Fruit fly (Drosophila melanogaster): Measurements from ENCODE around the gene TTLL4B.

The TTLL4B gene

dm6 chr2L:3852120-3852519, 10.3 kb upstream of the TTLL4B start:
- TF ChIP-seq pad (GFP tag; optimal IDR thresholded peaks at IDR 0.05), result no peak
- TF ChIP-seq toe (GFP tag; optimal IDR thresholded peaks at IDR 0.05), result no peak
- TF ChIP-seq CG7045 (GFP tag; optimal IDR thresholded peaks at IDR 0.05), result no peak
- TF ChIP-seq tj (GFP tag; optimal IDR thresholded peaks at IDR 0.05), result no peak
- no peak for TF ChIP-seq CG5204 (GFP tag; optimal IDR thresholded peaks at IDR 0.05)
- TF ChIP-seq Clk (GFP tag; optimal IDR thresholded peaks at IDR 0.05), result no peak
- TF ChIP-seq kay (GFP tag; ENCODE audit: borderline replicate concordance), result no peak
- TF ChIP-seq CG11617 (GFP tag; optimal IDR thresholded peaks at IDR 0.05), result no peak
- TF ChIP-seq Crg-1 (GFP tag; optimal IDR thresholded peaks at IDR 0.05), result no peak
- no peak for TF ChIP-seq CG33017 (tag; optimal IDR thresholded peaks at IDR 0.05)
- no peak for TF ChIP-seq Hr96 (GFP tag; optimal IDR thresholded peaks at IDR 0.05)
- TF ChIP-seq CG1620 (GFP tag; optimal IDR thresholded peaks at IDR 0.05), result no peak
- no peak for TF ChIP-seq cnc (optimal IDR thresholded peaks at IDR 0.05)
- no peak for TF ChIP-seq CG12768 (GFP tag; optimal IDR thresholded peaks at IDR 0.05)
- no peak for TF ChIP-seq CG14711 (tag; optimal IDR thresholded peaks at IDR 0.05)
- TF ChIP-seq cic (GFP tag; optimal IDR thresholded peaks at IDR 0.05), result no peak
- TF ChIP-seq ovo (GFP tag; optimal IDR thresholded peaks at IDR 0.05), result no peak
- TF ChIP-seq Mnt (GFP tag; optimal IDR thresholded peaks at IDR 0.05), result no peak

- TF ChIP-seq Clk (GFP tag; optimal IDR thresholded peaks at IDR 0.05) (no peak), CG1620 (GFP tag; optimal IDR thresholded peaks at IDR 0.05) (no peak), CG7045 (GFP tag; optimal IDR thresholded peaks at IDR 0.05) (no peak), CG12768 (GFP tag; optimal IDR thresholded peaks at IDR 0.05) (no peak), cnc (optimal IDR thresholded peaks at IDR 0.05) (no peak), CG11617 (GFP tag; optimal IDR thresholded peaks at IDR 0.05) (no peak), pad (GFP tag; optimal IDR thresholded peaks at IDR 0.05) (no peak), CG14711 (tag; optimal IDR thresholded peaks at IDR 0.05) (no peak)
Measured at dm6 chr2L:3853507-3854030, 8.9 kb upstream of the TTLL4B start.

- TF ChIP-seq ovo (GFP tag; optimal IDR thresholded peaks at IDR 0.05) (no peak), CG7101 (tag; optimal IDR thresholded peaks at IDR 0.05) (no peak), Clk (GFP tag; optimal IDR thresholded peaks at IDR 0.05) (no peak), pad (GFP tag; optimal IDR thresholded peaks at IDR 0.05) (no peak), kay (GFP tag; ENCODE audit: borderline replicate concordance) (no peak), tj (GFP tag; optimal IDR thresholded peaks at IDR 0.05) (no peak), toe (GFP tag; optimal IDR thresholded peaks at IDR 0.05) (no peak), CG7045 (GFP tag; optimal IDR thresholded peaks at IDR 0.05) (no peak)
Measured at dm6 chr2L:3855528-3856189, 6.8 kb upstream of the TTLL4B start.

dm6 chr2L:3856372-3856771, 6.1 kb upstream of the TTLL4B start:
- TF ChIP-seq CG33017 (tag; optimal IDR thresholded peaks at IDR 0.05), result no peak
- no peak for TF ChIP-seq Mnt (GFP tag; optimal IDR thresholded peaks at IDR 0.05)
- no peak for TF ChIP-seq CG7045 (GFP tag; optimal IDR thresholded peaks at IDR 0.05)
- TF ChIP-seq ovo (GFP tag; optimal IDR thresholded peaks at IDR 0.05), result no peak
- no peak for TF ChIP-seq CG14711 (tag; optimal IDR thresholded peaks at IDR 0.05)
- TF ChIP-seq CG12768 (GFP tag; optimal IDR thresholded peaks at IDR 0.05), result no peak
- no peak for TF ChIP-seq Crg-1 (GFP tag; optimal IDR thresholded peaks at IDR 0.05)
- no peak for TF ChIP-seq CG7101 (tag; optimal IDR thresholded peaks at IDR 0.05)
- TF ChIP-seq Hr96 (GFP tag; optimal IDR thresholded peaks at IDR 0.05), result no peak
- no peak for TF ChIP-seq Clk (GFP tag; optimal IDR thresholded peaks at IDR 0.05)
- no peak for TF ChIP-seq toe (GFP tag; optimal IDR thresholded peaks at IDR 0.05)
- no peak for TF ChIP-seq cnc (optimal IDR thresholded peaks at IDR 0.05)

- TF ChIP-seq CG33017 (tag; optimal IDR thresholded peaks at IDR 0.05), result no peak
- no peak for TF ChIP-seq CG1620 (GFP tag; optimal IDR thresholded peaks at IDR 0.05)
- no peak for TF ChIP-seq Hr96 (GFP tag; optimal IDR thresholded peaks at IDR 0.05)
- TF ChIP-seq CG7101 (tag; optimal IDR thresholded peaks at IDR 0.05), result no peak
- no peak for TF ChIP-seq cic (GFP tag; optimal IDR thresholded peaks at IDR 0.05)
- no peak for TF ChIP-seq Crg-1 (GFP tag; optimal IDR thresholded peaks at IDR 0.05)
- no peak for TF ChIP-seq cnc (optimal IDR thresholded peaks at IDR 0.05)
Measured at dm6 chr2L:3858118-3858517, 4.3 kb upstream of the TTLL4B start.

dm6 chr2L:3861388-3861787, 1.1 kb upstream of the TTLL4B start:
- TF ChIP-seq cic (GFP tag; optimal IDR thresholded peaks at IDR 0.05) (no peak), CG7045 (GFP tag; optimal IDR thresholded peaks at IDR 0.05) (no peak), CG14711 (tag; optimal IDR thresholded peaks at IDR 0.05) (no peak), cnc (optimal IDR thresholded peaks at IDR 0.05) (no peak), CG5204 (GFP tag; optimal IDR thresholded peaks at IDR 0.05) (no peak), ovo (GFP tag; optimal IDR thresholded peaks at IDR 0.05) (no peak)

dm6 chr2L:3867474-3868082, 5.1 kb downstream of the TTLL4B start, which contains the start of gene Cep97:
Gene Cep97, plus strand, starts transcription at chr2L:3867697.
- TF ChIP-seq Hr96 (GFP tag; optimal IDR thresholded peaks at IDR 0.05) (no peak), CG5204 (GFP tag; optimal IDR thresholded peaks at IDR 0.05) (no peak)
